Fruit fly (Drosophila melanogaster): ENCODE measurements around the gene CG4766.

The CG4766 gene

DNA sequence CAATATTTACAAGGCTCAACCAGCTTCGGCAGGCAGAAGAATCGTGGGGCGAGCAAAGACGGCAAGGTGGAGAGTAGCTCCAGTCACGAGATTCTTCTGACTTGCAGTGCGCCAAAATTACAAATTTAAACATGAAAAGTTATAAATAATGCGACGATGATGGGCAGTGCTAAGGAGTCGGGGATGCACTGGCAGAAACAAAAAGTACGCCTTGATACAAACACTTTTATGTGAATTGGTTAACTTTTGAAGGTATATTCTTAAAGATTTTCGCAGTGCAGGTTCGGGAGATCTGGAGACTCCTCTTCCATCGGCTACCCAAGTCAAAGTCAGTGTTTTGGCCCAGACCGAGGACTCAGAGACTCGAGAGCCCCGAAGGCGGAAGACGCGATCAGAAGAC, 20.8 kb upstream of the CG4766 start:
- TF ChIP-seq OdsH (GFP tag; optimal IDR thresholded peaks at IDR 0.05) (peak; percentile 6), woc (GFP tag; optimal IDR thresholded peaks at IDR 0.05) (peak; percentile 59), Myc (optimal IDR thresholded peaks at IDR 0.05) (no peak), Sp1 (GFP tag; optimal IDR thresholded peaks at IDR 0.05) (peak; percentile 43), Jra (GFP tag; optimal IDR thresholded peaks at IDR 0.05) (peak; percentile 31), GATAd (GFP tag; optimal IDR thresholded peaks at IDR 0.05) (no peak), dsf (GFP tag; optimal IDR thresholded peaks at IDR 0.05; ENCODE audit: borderline replicate concordance) (no peak), ey (GFP tag; optimal IDR thresholded peaks at IDR 0.05) (peak; percentile 60), sage (GFP tag; optimal IDR thresholded peaks at IDR 0.05) (peak; percentile 25), Rel (GFP tag; optimal IDR thresholded peaks at IDR 0.05) (no peak), Rel (tag; optimal IDR thresholded peaks at IDR 0.05) (no peak), pan (optimal IDR thresholded peaks at IDR 0.05) (no peak), foxo (GFP tag; optimal IDR thresholded peaks at IDR 0.05) (peak in 1 of 2 experiments; percentile 58), Vsx2 (GFP tag; optimal IDR thresholded peaks at IDR 0.05; ENCODE audit: partially characterized antibody) (no peak), jim (GFP tag; optimal IDR thresholded peaks at IDR 0.05) (no peak), br (GFP tag; optimal IDR thresholded peaks at IDR 0.05) (peak; percentile 64), rgr (GFP tag; optimal IDR thresholded peaks at IDR 0.05) (peak; percentile 41), dmrt93B (GFP tag; optimal IDR thresholded peaks at IDR 0.05) (no peak), sv (GFP tag; optimal IDR thresholded peaks at IDR 0.05) (no peak), tai (GFP tag; optimal IDR thresholded peaks at IDR 0.05) (peak; percentile 56), HLH106 (tag; optimal IDR thresholded peaks at IDR 0.05) (peak; percentile 61), h (GFP tag; optimal IDR thresholded peaks at IDR 0.05) (peak; percentile 53), lola (GFP tag; optimal IDR thresholded peaks at IDR 0.05) (no peak), psq (GFP tag; optimal IDR thresholded peaks at IDR 0.05) (peak; percentile 2), Hnf4 (GFP tag; optimal IDR thresholded peaks at IDR 0.05) (peak; percentile 58), CG32264 (GFP tag; optimal IDR thresholded peaks at IDR 0.05) (no peak), N (GFP tag; optimal IDR thresholded peaks at IDR 0.05) (no peak), fru (GFP tag; optimal IDR thresholded peaks at IDR 0.05) (peak; percentile 71), dl (GFP tag; optimal IDR thresholded peaks at IDR 0.05; ENCODE audit: insufficient read depth in 1 of 2, partially characterized antibody in 2 of 2) (no peak), Hr83 (GFP tag; optimal IDR thresholded peaks at IDR 0.05; ENCODE audit: poor library complexity, severe bottlenecking) (no peak), CG9705 (GFP tag; optimal IDR thresholded peaks at IDR 0.05) (no peak), Dfd (GFP tag; optimal IDR thresholded peaks at IDR 0.05) (no peak), CrebA (GFP tag; optimal IDR thresholded peaks at IDR 0.05; ENCODE audit: borderline replicate concordance) (no peak)

DNA sequence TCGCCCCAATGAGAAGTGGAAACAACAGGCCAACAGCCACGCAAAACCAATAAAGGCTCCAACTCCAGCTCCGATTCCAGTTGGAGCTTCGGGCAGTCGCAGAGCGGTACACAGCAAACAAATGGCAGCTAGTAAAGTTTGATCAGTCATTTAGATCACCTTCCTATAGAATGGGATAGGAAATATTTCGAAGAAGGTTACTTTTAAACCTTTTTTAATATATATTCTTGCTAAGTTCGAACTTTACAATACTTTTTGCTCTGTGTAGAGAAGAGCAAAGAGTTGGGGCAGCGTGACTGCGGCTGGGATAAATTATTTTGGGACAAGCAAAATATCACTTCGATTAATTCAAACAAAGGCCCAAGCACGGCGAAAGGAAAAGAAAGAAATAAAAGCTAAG, 19.7 kb upstream of the CG4766 start:
- TF ChIP-seq Hnf4 (GFP tag; optimal IDR thresholded peaks at IDR 0.05) (peak; percentile 80), OdsH (GFP tag; optimal IDR thresholded peaks at IDR 0.05) (peak; percentile 78), CG32264 (GFP tag; optimal IDR thresholded peaks at IDR 0.05) (peak; percentile 62), Hr78 (GFP tag; optimal IDR thresholded peaks at IDR 0.05) (no peak), Rel (GFP tag; optimal IDR thresholded peaks at IDR 0.05) (peak; percentile 5), Rel (tag; optimal IDR thresholded peaks at IDR 0.05) (peak; percentile 37), usp (GFP tag; optimal IDR thresholded peaks at IDR 0.05) (no peak), sage (GFP tag; optimal IDR thresholded peaks at IDR 0.05) (peak; percentile 44), Hr83 (GFP tag; optimal IDR thresholded peaks at IDR 0.05; ENCODE audit: poor library complexity, severe bottlenecking) (no peak), jim (GFP tag; optimal IDR thresholded peaks at IDR 0.05) (no peak), Vsx2 (GFP tag; optimal IDR thresholded peaks at IDR 0.05; ENCODE audit: partially characterized antibody) (no peak), Dif (GFP tag; optimal IDR thresholded peaks at IDR 0.05; ENCODE audit: partially characterized antibody) (no peak), dl (GFP tag; optimal IDR thresholded peaks at IDR 0.05; ENCODE audit: insufficient read depth in 1 of 2, partially characterized antibody in 2 of 2) (no peak), lola (GFP tag; optimal IDR thresholded peaks at IDR 0.05) (no peak), dmrt93B (GFP tag; optimal IDR thresholded peaks at IDR 0.05) (peak; percentile 57), HLH106 (tag; optimal IDR thresholded peaks at IDR 0.05) (peak; percentile 85), GATAd (GFP tag; optimal IDR thresholded peaks at IDR 0.05) (peak; percentile 9), pan (optimal IDR thresholded peaks at IDR 0.05) (no peak), Dfd (GFP tag; optimal IDR thresholded peaks at IDR 0.05) (no peak), Myc (optimal IDR thresholded peaks at IDR 0.05) (no peak), Jra (GFP tag; optimal IDR thresholded peaks at IDR 0.05) (peak; percentile 29), h (GFP tag; optimal IDR thresholded peaks at IDR 0.05) (peak; percentile 86), Mio (GFP tag; optimal IDR thresholded peaks at IDR 0.05) (no peak), Sp1 (GFP tag; optimal IDR thresholded peaks at IDR 0.05) (peak; percentile 82), CG9705 (GFP tag; optimal IDR thresholded peaks at IDR 0.05) (peak; percentile 34), ey (GFP tag; optimal IDR thresholded peaks at IDR 0.05) (peak; percentile 86), tai (GFP tag; optimal IDR thresholded peaks at IDR 0.05) (peak; percentile 40), sv (GFP tag; optimal IDR thresholded peaks at IDR 0.05) (no peak), foxo (GFP tag; optimal IDR thresholded peaks at IDR 0.05) (peak in 1 of 2 experiments; percentile 89), N (GFP tag; optimal IDR thresholded peaks at IDR 0.05) (no peak), psq (GFP tag; optimal IDR thresholded peaks at IDR 0.05) (peak; percentile 66), fru (GFP tag; optimal IDR thresholded peaks at IDR 0.05) (peak; percentile 89), woc (GFP tag; optimal IDR thresholded peaks at IDR 0.05) (peak; percentile 68), rgr (GFP tag; optimal IDR thresholded peaks at IDR 0.05) (peak; percentile 81), CrebA (GFP tag; optimal IDR thresholded peaks at IDR 0.05; ENCODE audit: borderline replicate concordance) (peak; percentile 64), Abd-B (GFP tag; optimal IDR thresholded peaks at IDR 0.05) (no peak), brk (GFP tag; optimal IDR thresholded peaks at IDR 0.05) (peak; percentile 74), dsf (GFP tag; optimal IDR thresholded peaks at IDR 0.05; ENCODE audit: borderline replicate concordance) (no peak), br (GFP tag; optimal IDR thresholded peaks at IDR 0.05) (peak; percentile 86)
